Worm (Caenorhabditis elegans): Measurements from ENCODE around the gene drr-2.

DNA sequence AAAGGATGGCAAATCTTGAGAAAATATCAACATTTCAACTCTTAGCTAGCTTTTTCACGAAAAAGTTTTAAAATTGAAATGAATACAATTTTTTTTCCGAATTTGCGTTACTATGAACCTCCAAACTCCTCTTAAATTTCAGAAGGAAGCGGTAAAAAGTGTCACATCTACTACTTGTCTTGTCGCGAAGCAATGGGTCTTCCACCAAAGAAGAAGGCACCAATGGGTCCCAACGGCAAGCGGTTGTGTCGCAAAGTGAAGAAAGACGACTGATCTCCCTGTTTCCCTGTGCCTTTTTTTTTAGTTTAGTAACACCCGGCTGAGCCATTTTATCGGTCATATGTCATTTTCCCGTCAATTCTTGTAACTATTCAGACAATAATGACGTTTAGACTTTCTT is 22.4 kb downstream of the drr-2 start:
- TF ChIP-seq dao-5 (tag; optimal IDR thresholded peaks at IDR 0.05) (no peak), W03F9.2 (tag; optimal IDR thresholded peaks at IDR 0.05) (no peak)

Measured in whole organism, L4/young adult.